Worm (Caenorhabditis elegans): Measurements from ENCODE around the gene C45G9.5.

DNA sequence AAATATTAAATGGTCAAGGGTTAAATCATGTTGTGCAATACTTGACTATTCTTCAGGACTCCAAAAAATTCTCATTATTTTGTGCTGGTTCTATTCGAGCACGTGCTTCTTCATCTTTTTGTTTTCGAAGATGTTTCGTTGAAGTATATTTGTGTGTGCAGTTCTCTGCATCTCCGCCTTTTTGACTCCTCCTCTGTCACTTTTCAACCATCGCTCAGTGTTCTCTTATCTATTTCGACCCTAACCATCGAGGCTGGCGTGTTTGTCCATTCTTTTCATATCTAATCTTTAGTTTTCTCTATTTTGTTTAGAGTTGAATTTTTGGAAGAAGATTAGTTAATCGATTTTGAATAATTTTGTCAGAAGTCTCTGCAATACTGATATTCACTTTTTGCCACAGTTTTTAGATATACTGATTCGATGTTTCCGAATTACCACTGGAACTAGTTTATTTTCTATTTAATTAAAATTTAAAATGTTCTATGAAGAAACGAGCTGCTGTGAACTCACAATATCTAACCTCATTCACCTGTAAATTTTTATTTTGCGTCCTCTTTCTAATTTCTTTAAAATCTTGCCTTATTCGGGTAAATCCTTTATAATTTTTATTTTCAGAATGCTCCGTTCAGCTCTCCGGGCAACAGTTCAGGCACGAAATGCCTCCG, 29.4 kb downstream of the C45G9.5 start, which contains the start of gene alh-1:
- TF ChIP-seq elt-2 (tag; optimal IDR thresholded peaks at IDR 0.05) (peak; percentile 61), nhr-11 (tag; optimal IDR thresholded peaks at IDR 0.05) (no peak), che-1 (tag; optimal IDR thresholded peaks at IDR 0.05) (no peak), rnt-1 (tag; optimal IDR thresholded peaks at IDR 0.05) (no peak), nhr-232 (tag; optimal IDR thresholded peaks at IDR 0.05) (no peak), tbx-2 (tag; optimal IDR thresholded peaks at IDR 0.05) (no peak), ztf-16 (tag; optimal IDR thresholded peaks at IDR 0.05) (no peak), Y22D7AL.16 (tag; optimal IDR thresholded peaks at IDR 0.05) (no peak), pat-9 (tag; optimal IDR thresholded peaks at IDR 0.05) (no peak), T23F11.4 (GFP tag; optimal IDR thresholded peaks at IDR 0.05) (no peak)
